Fruit fly (Drosophila melanogaster) ovary, adult (tissue): ENCODE data around the gene CG33489.

Experiments
- CG17801 ChIP-seq: fragments of 200-800 bp; optimal IDR thresholded peaks from 2 replicates; lab custom pipeline; 2019; ENCODE audit warnings: missing biosample characterization, mild to moderate bottlenecking, missing genetic modification characterization, moderate library complexity; ENCODE audit not compliant: partially characterized antibody

CG33489 gene

dm6 chr3L:11549432-11549831, 27.4 kb downstream of the CG33489 start:
- no peak for TF ChIP-seq CG17801

dm6 chr3L:11548009-11548408, 28.8 kb downstream of the CG33489 start:
- TF ChIP-seq CG17801 = no peak

dm6 chr3L:11547302-11547994, 29.4 kb downstream of the CG33489 start:
- peak; percentile 84 for TF ChIP-seq CG17801

- no peak for TF ChIP-seq CG17801
These were observed 33.1 kb downstream of the CG33489 start for dm6 chr3L:11543681-11544299.

DNA sequence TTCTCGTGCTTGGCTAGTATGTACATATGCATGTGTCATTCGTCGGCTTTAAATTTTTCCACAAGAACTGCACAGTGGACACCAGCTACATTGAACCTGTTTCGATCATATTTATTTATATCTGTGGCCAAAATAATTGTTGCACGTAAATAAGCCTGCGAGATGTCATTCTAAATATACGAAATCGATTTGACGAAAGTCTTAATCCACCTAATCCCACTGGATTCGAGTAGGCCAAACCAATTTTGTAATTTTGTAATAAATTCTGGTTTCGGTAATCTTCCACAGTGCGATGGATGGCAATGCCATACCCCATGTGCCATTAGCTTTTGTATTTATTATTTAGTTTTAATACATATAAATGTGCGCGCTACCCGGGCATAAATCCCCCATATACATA, 33.9 kb downstream of the CG33489 start:
- no peak for TF ChIP-seq CG17801

dm6 chr3L:11542437-11542836, 34.4 kb downstream of the CG33489 start:
- no peak for TF ChIP-seq CG17801

- no peak for TF ChIP-seq CG17801
These were observed 36.5 kb downstream of the CG33489 start for dm6 chr3L:11540330-11540702.

- TF ChIP-seq CG17801 = no peak
These were observed 37.1 kb downstream of the CG33489 start for dm6 chr3L:11539511-11540329.

- no peak for TF ChIP-seq CG17801
These were observed 40.0 kb downstream of the CG33489 start for dm6 chr3L:11536767-11537419.

DNA sequence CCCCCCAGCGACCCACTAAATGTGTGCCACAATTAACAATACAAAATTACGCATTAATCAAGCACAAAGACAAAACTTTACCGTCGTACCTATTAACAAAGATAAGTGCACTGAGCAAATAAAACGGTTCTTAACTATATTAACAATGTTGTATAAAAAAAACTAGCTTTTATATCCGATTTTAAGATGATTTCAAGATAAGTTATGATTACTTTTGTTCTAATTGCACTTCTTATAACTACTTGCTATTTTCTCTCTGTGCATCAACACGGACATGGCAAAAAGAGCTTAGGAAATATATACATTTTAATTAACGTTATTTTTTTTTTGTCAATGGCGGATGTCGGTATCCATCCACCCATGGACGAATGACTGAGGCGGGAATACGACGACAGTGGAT, 40.7 kb downstream of the CG33489 start:
- no peak for TF ChIP-seq CG17801

- peak; percentile 21 for TF ChIP-seq CG17801
These were observed 42.2 kb downstream of the CG33489 start for dm6 chr3L:11534391-11535246.

dm6 chr3L:11533704-11534319, 43.0 kb downstream of the CG33489 start:
- TF ChIP-seq CG17801 = no peak

dm6 chr3L:11531994-11532732, 44.7 kb downstream of the CG33489 start:
- no peak for TF ChIP-seq CG17801

dm6 chr3L:11531300-11531699, 45.5 kb downstream of the CG33489 start:
- TF ChIP-seq CG17801 = no peak

dm6 chr3L:11530370-11530769, 46.5 kb downstream of the CG33489 start:
- no peak for TF ChIP-seq CG17801
